Worm (Caenorhabditis elegans): ENCODE data around the gene dpy-11.

- TF ChIP-seq lin-39 (tag; optimal IDR thresholded peaks at IDR 0.05) (no peak), dpl-1 (GFP tag; optimal IDR thresholded peaks at IDR 0.05) (no peak), ztf-11 (tag; optimal IDR thresholded peaks at IDR 0.05) (no peak), hlh-11 (tag; optimal IDR thresholded peaks at IDR 0.05) (no peak), lsy-2 (tag; optimal IDR thresholded peaks at IDR 0.05) (no peak), ctbp-1 (GFP tag; IDR thresholded peaks at IDR 0.05) (no peak)
Observed at ce11 chrV:6506238-6506956, 8.6 kb downstream of the dpy-11 start.

Measured in whole organism, L4 larva.